Fruit fly (Drosophila melanogaster) whole organism, wandering third instar larva: ENCODE results near the gene CG13117.

Experiments used
- Abd-B ChIP-seq: fragments of >200 bp; optimal IDR thresholded peaks from 2 replicates; lab custom pipeline; 2017; ENCODE audit warnings: missing biosample characterization, missing genetic modification characterization
- foxo ChIP-seq, 2 experiments: fragments of 200-800 bp; sonication (Bioruptor generic); optimal IDR thresholded peaks; 2 replicates in 1 of 2; 3 replicates in 1 of 2; lab custom pipeline; 2016 to 2017; ENCODE audit warnings: missing biosample characterization in 2 of 2, missing genetic modification characterization in 2 of 2
- fru ChIP-seq: fragments of 200-800 bp; sonication (Bioruptor generic); optimal IDR thresholded peaks from 3 replicates; lab custom pipeline; 2016; ENCODE audit warnings: missing biosample characterization, mild to moderate bottlenecking, missing genetic modification characterization
- usp ChIP-seq: fragments of >200 bp; optimal IDR thresholded peaks from 2 replicates; lab custom pipeline; 2017; ENCODE audit warnings: missing biosample characterization, missing genetic modification characterization

DNA sequence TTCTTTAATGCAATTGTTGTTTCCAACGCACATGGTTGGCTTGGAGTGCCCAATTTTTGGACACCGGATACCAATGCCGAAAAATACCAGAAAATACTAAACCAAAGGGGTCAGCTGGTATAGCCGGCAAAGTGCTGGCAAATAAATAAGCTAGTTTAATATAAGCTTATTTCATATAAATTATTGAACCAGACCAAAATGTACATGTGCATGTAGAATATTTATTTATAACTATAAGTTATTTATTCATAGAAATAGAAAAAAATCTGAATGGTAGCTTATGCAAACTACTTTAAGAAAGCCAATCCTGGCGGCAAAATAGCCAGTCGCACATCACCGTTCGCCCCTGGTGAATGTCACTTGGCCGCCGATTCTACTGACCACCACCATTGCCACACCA lies 36.0 kb upstream of the CG13117 start, which contains the start of gene pelo:
- peak; percentile 52 for TF ChIP-seq fru (GFP tag; lab: Kevin White, UChicago)
- TF ChIP-seq foxo (GFP tag; optimal IDR thresholded peaks at IDR 0.05; lab: Kevin White, UChicago): peak in 1 of 2 experiments; percentile 68
- no peak for TF ChIP-seq usp (GFP tag; lab: Kevin White, UChicago)
- TF ChIP-seq Abd-B: no peak
